Worm (Caenorhabditis elegans) whole organism, L4/young adult: ENCODE data around the gene lys-4.

Source experiments
- W03F9.2 ChIP-seq: fragments of 150-350 bp; optimal IDR thresholded peaks from 2 replicates; lab custom pipeline; 2014; ENCODE audit warnings: missing biosample characterization, missing genetic modification characterization
- dao-5 ChIP-seq: sonication (generic microtip); optimal IDR thresholded peaks from 2 replicates; lab custom pipeline; 2016; ENCODE audit warnings: missing genotype, missing genetic modification characterization, moderate library complexity, missing compliant biosample characterization
- him-1 ChIP-seq: sonication (generic microtip); optimal IDR thresholded peaks from 2 replicates; lab custom pipeline; 2016; ENCODE audit warnings: missing genotype, missing genetic modification reagents, missing genetic modification characterization, missing compliant biosample characterization

lys-4 gene

DNA sequence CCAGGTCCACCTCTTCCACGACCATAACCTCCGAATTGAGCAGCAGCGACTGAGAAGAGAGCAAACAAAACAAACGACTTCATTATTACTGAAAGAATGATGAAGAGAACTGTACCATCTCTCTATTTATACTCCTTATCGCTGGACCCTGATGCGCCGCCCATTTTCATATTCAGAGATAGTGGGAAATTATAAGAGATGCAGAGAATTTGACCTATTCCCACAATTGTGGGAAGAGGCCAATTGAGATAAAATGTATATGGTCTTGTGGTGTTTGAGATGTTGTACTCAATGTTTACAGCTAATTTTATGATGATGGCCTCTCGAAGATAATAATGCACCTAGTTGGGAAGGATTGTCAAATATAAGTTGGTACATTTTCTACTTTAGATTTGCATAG, 17.9 kb upstream of the lys-4 start, which contains the start of gene ttr-50:
Gene ttr-50 (minus strand): TSS at position 101 of the 400 bp plus-strand sequence.
- TF ChIP-seq W03F9.2 (tag; lab: Kevin White, UChicago) (no peak), dao-5 (tag; lab: Kevin White, UChicago) (no peak), him-1 (tag; lab: Kevin White, UChicago) (no peak)

ce11 chrIV:11638016-11638415, 15.0 kb upstream of the lys-4 start, which contains the start of gene rbm-17:
rbm-17 (plus strand) TSS chrIV:11638316.
- no peak for TF ChIP-seq W03F9.2 (tag; lab: Kevin White, UChicago)

- TF ChIP-seq him-1 (tag; lab: Kevin White, UChicago) (no peak), W03F9.2 (tag; lab: Kevin White, UChicago) (no peak), dao-5 (tag; lab: Kevin White, UChicago) (no peak)
These were observed 13.4 kb upstream of the lys-4 start, which contains the start of gene F58B3.6 for ce11 chrIV:11636409-11636723. F58B3.6 (plus strand) TSS chrIV:11636648.

- TF ChIP-seq W03F9.2 (tag; lab: Kevin White, UChicago) (peak; percentile 66), him-1 (tag; lab: Kevin White, UChicago) (no peak), dao-5 (tag; lab: Kevin White, UChicago) (no peak)
These were observed 12.7 kb upstream of the lys-4 start, which contains the start of gene mars-1 for ce11 chrIV:11635437-11636408. mars-1 (minus strand) TSS chrIV:11635487.

- no peak for TF ChIP-seq W03F9.2 (tag; lab: Kevin White, UChicago)
- TF ChIP-seq him-1 (tag; lab: Kevin White, UChicago): no peak
- TF ChIP-seq dao-5 (tag; lab: Kevin White, UChicago): no peak
These were observed 8.8 kb upstream of the lys-4 start, which contains the start of gene F58B3.4 for ce11 chrIV:11631750-11632149. F58B3.4 (minus strand) TSS chrIV:11631850.

DNA sequence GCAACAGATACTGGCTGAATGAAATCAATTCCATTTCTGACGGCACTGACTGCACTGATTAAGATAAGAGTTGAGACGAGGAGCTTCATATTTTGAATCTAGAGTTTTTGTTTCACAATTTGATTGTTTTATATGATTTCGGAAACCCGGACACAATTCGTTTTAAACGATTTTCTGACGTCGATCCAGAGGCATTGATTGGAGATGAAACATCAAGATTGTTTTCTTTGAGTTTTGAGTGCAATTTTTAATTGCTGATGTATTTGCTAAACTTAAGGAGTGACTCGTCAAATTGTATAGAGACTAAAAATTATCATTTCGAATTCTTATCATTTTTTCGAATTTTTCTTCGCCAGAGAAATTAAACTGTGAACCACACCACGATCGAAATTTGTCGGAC, 4.9 kb upstream of the lys-4 start, which contains the start of gene lys-6:
Gene lys-6 (minus strand): TSS at position 101 of the 400 bp plus-strand sequence.
- no peak for TF ChIP-seq W03F9.2 (tag; lab: Kevin White, UChicago)
- TF ChIP-seq him-1 (tag; lab: Kevin White, UChicago): no peak
- TF ChIP-seq dao-5 (tag; lab: Kevin White, UChicago): no peak

- TF ChIP-seq W03F9.2 (tag; lab: Kevin White, UChicago): no peak
These were observed 2.5 kb upstream of the lys-4 start, which contains the start of gene lys-5 for ce11 chrIV:11625482-11625881. lys-5 (minus strand) TSS chrIV:11625582.

DNA sequence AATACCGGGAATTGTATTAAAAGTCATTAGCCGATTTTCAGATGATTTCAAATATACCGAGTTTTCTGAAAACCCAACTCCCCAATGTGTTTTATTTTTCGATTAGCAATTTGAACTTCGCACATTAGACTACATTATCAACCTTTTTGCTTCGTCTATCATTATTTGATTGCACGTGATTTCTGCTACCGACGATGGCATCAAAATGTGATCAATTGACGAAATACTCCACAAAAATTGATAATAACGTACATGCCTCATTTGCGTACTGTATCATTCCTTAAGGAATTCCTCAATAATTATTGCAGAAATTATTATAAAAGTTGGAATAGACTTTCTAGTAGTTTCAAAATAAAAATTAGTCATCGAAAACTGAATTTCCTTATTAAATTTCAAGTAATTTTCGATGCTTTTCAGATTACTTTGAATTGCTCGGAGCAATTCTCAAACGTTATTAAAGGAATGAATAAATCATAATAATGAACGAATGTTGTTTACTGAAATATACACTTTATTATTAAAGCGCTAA, 849 bp upstream of the lys-4 start:
- TF ChIP-seq dao-5 (tag; lab: Kevin White, UChicago): no peak
- TF ChIP-seq him-1 (tag; lab: Kevin White, UChicago): no peak
- TF ChIP-seq W03F9.2 (tag; lab: Kevin White, UChicago): no peak

ce11 chrIV:11622336-11622735, 638 bp downstream of the lys-4 start:
- TF ChIP-seq dao-5 (tag; lab: Kevin White, UChicago): no peak
- TF ChIP-seq him-1 (tag; lab: Kevin White, UChicago): no peak
- no peak for TF ChIP-seq W03F9.2 (tag; lab: Kevin White, UChicago)

ce11 chrIV:11620909-11621308, 2.1 kb downstream of the lys-4 start, which contains the start of gene dsl-5:
dsl-5 (minus strand) TSS chrIV:11621009.
- TF ChIP-seq dao-5 (tag; lab: Kevin White, UChicago) (no peak), him-1 (tag; lab: Kevin White, UChicago) (no peak), W03F9.2 (tag; lab: Kevin White, UChicago) (no peak)

DNA sequence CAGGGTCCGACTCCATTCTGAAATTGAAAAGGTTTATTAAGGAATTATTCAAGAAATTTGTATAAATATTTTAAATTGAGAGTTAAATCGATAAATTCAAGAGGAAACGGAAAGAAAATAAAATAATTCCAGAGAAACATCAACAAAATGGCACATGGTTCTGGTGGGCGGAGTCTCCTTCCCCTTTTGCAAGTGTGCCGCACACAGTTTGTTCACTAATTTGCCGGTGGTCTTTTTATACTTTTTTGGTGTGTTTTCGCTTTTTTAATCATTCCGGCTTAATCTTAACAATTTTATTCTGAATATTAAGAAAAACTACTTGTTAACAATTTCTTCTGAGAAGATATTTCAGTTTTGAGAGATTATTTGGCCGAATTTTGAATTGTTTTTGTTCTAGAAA, 18.1 kb downstream of the lys-4 start, which contains the start of the genes ragc-1 and Y24F12A.1:
Gene ragc-1 (minus strand): TSS at position 25 of the 400 bp plus-strand sequence.
Gene Y24F12A.1 (plus strand): TSS at position 346 of the 400 bp plus-strand sequence.
- TF ChIP-seq W03F9.2 (tag; lab: Kevin White, UChicago) (peak; percentile 89), dao-5 (tag; lab: Kevin White, UChicago) (no peak), him-1 (tag; lab: Kevin White, UChicago) (no peak)

DNA sequence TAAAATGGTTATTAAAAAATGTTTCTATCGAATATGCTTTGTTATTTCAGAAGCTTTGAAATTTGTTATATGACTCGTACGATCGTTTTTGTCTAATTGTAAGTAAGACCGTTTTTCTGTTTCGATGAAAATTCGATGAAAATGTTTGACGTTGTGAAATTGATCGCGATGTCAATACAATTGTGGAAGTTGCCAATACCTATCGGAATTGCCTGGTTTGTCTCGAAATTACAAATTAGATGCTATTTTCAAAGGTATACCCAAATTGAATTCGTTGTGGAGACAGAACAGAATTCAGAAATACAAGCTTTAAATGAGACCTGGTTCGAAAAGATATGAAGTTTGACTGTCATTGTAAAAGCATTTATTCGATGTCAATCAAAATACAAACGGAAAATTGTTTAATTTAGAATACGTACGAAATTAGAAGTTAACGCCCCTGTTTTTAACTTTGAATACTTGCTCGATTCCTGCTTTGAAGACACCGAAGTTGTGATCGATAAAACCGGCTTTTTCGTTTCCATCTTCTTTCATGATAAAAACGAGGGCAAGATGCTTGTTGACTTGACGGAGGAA, 19.6 kb downstream of the lys-4 start:
- TF ChIP-seq him-1 (tag; lab: Kevin White, UChicago) (no peak), W03F9.2 (tag; lab: Kevin White, UChicago) (no peak), dao-5 (tag; lab: Kevin White, UChicago) (no peak)
